Worm (Caenorhabditis elegans) whole organism, L3 larva: ENCODE measurements around the gene anmt-3.

Experiments used
- ceh-9 ChIP-seq: sonication (generic microtip); optimal IDR thresholded peaks from 2 replicates; lab custom pipeline; 2018; ENCODE audit warnings: missing biosample characterization, missing genetic modification characterization
- daf-12 ChIP-seq: fragments of 150-350 bp; optimal IDR thresholded peaks from 2 replicates; lab custom pipeline; 2014; ENCODE audit warnings: missing biosample characterization, missing genetic modification reagents, missing genetic modification characterization
- elt-1 ChIP-seq: fragments of 150-350 bp; optimal IDR thresholded peaks from 2 replicates; lab custom pipeline; 2014; ENCODE audit warnings: missing biosample characterization, missing genetic modification characterization
- mdl-1 ChIP-seq: fragments of 150-350 bp; optimal IDR thresholded peaks from 2 replicates; lab custom pipeline; 2014; ENCODE audit warnings: missing biosample characterization, missing genetic modification characterization
- tbx-2 ChIP-seq: sonication (generic microtip); optimal IDR thresholded peaks from 2 replicates; lab custom pipeline; 2016; ENCODE audit warnings: mild to moderate bottlenecking, missing genetic modification characterization, missing compliant biosample characterization
- unc-62 ChIP-seq: fragments of 150-350 bp; sonication (generic microtip); optimal IDR thresholded peaks from 4 replicates; lab custom pipeline; 2014; ENCODE audit warnings: missing biosample characterization, missing genetic modification reagents, missing genetic modification characterization

- TF ChIP-seq tbx-2 (no peak), unc-62 (no peak), mdl-1 (no peak), daf-12 (no peak), ceh-9 (tag; lab: Kevin White, UChicago) (no peak), elt-1 (tag; lab: Kevin White, UChicago) (no peak)
Measured at ce11 chrV:9922481-9922880, 35.6 kb downstream of the anmt-3 start, which contains the start of gene C50H2.7.
